Fruit fly (Drosophila melanogaster) whole organism, embryonic: ENCODE data around the gene CG4733.

Experiments
- Ada2b ChIP-seq: fragments of 200-800 bp; sonication (Bioruptor generic); IDR thresholded peaks from 2 replicates; pipeline ENCODE4 v1.3.6; 2022; ENCODE audit warnings: missing biosample characterization, missing genetic modification characterization
- Antp ChIP-seq: fragments of 200-800 bp; sonication (Bioruptor generic); optimal IDR thresholded peaks from 3 replicates; lab custom pipeline; 2016; ENCODE audit warnings: missing biosample characterization, missing genetic modification characterization
- CG10274 ChIP-seq: fragments of 200-800 bp; sonication (Bioruptor generic); optimal IDR thresholded peaks from 3 replicates; lab custom pipeline; 2017; ENCODE audit warnings: missing biosample characterization, mild to moderate bottlenecking, missing genetic modification characterization
- CG11093 ChIP-seq: fragments of 200-800 bp; sonication (Bioruptor generic); IDR thresholded peaks from 3 replicates; pipeline ENCODE4 v1.3.6; 2022; ENCODE audit warnings: missing biosample characterization, missing genetic modification characterization
- CG13296 ChIP-seq: fragments of 200-800 bp; sonication (Bioruptor generic); optimal IDR thresholded peaks from 3 replicates; lab custom pipeline; 2018; ENCODE audit warnings: missing biosample characterization, mild to moderate bottlenecking, missing genetic modification characterization
- CG13894 ChIP-seq: fragments of 200-800 bp; sonication (Bioruptor generic); optimal IDR thresholded peaks from 3 replicates; lab custom pipeline; 2018; ENCODE audit warnings: missing biosample characterization, mild to moderate bottlenecking, missing genetic modification characterization, moderate library complexity
- CG15011 ChIP-seq: fragments of 200-800 bp; sonication (Bioruptor generic); optimal IDR thresholded peaks from 3 replicates; lab custom pipeline; 2018; ENCODE audit warnings: missing biosample characterization, mild to moderate bottlenecking, missing genetic modification characterization
- CG18764 ChIP-seq: fragments of 200-800 bp; sonication (Bioruptor generic); optimal IDR thresholded peaks from 3 replicates; lab custom pipeline; 2016; ENCODE audit warnings: missing biosample characterization, missing genetic modification characterization
- CG3407 ChIP-seq: fragments of 200-800 bp; sonication (Bioruptor generic); optimal IDR thresholded peaks from 2 replicates; lab custom pipeline; 2018; ENCODE audit warnings: missing biosample characterization, mild to moderate bottlenecking, missing genetic modification characterization
- CG8281 ChIP-seq: fragments of 200-800 bp; sonication (Bioruptor generic); optimal IDR thresholded peaks from 2 replicates; lab custom pipeline; 2018; ENCODE audit warnings: missing biosample characterization, mild to moderate bottlenecking, missing genetic modification characterization, moderate library complexity
- CG8765 ChIP-seq: fragments of 200-800 bp; sonication (Bioruptor generic); IDR thresholded peaks from 2 replicates; pipeline ENCODE4 v1.3.6; 2022; ENCODE audit warnings: missing biosample characterization, missing genetic modification characterization
- CHES-1-like ChIP-seq: fragments of 200-800 bp; sonication (Bioruptor generic); optimal IDR thresholded peaks from 2 replicates; lab custom pipeline; 2016; ENCODE audit warnings: missing biosample characterization, missing genetic modification characterization
- CkIIα-i1 ChIP-seq: fragments of 200-800 bp; sonication (Bioruptor generic); IDR thresholded peaks from 2 replicates; pipeline ENCODE4 v1.3.6; 2022; ENCODE audit warnings: missing biosample characterization, missing genetic modification characterization
- D ChIP-seq, 2 experiments: fragments of 200-800 bp in 1 of 2; fragments of >200 bp in 1 of 2; sonication (Bioruptor generic) in 1 of 2; optimal IDR thresholded peaks; 2 replicates in 1 of 2; 3 replicates in 1 of 2; lab custom pipeline; 2017; ENCODE audit warnings: mild to moderate bottlenecking in 1 of 2, missing biosample characterization in 1 of 2, missing genetic modification characterization in 1 of 2, missing genetic modification reagents in 1 of 2
- Doc2 ChIP-seq: fragments of 200-800 bp; sonication (Bioruptor generic); IDR thresholded peaks from 2 replicates; pipeline ENCODE4 v1.3.6; 2022; ENCODE audit warnings: missing biosample characterization, missing genetic modification characterization
- Jarid2 ChIP-seq: fragments of 200-800 bp; sonication (Bioruptor generic); optimal IDR thresholded peaks from 3 replicates; lab custom pipeline; 2017; ENCODE audit warnings: mild to moderate bottlenecking, missing biosample characterization, missing genetic modification reagents, missing genetic modification characterization
- Kr ChIP-seq: fragments of 200-800 bp; sonication (Bioruptor generic); optimal IDR thresholded peaks from 2 replicates; lab custom pipeline; 2017; ENCODE audit warnings: missing biosample characterization, mild to moderate bottlenecking, missing genetic modification characterization
- Nf-YC ChIP-seq: fragments of 200-800 bp; optimal IDR thresholded peaks from 3 replicates; lab custom pipeline; 2019; ENCODE audit warnings: missing biosample characterization, mild to moderate bottlenecking, missing genetic modification characterization, moderate library complexity
- Oli ChIP-seq: fragments of 200-800 bp; sonication (Bioruptor generic); optimal IDR thresholded peaks from 2 replicates; lab custom pipeline; 2018; ENCODE audit warnings: missing biosample characterization, mild to moderate bottlenecking, missing genetic modification characterization, moderate library complexity
- cad ChIP-seq: fragments of >200 bp; optimal IDR thresholded peaks from 2 replicates; lab custom pipeline; 2017; ENCODE audit warnings: missing biosample characterization, missing genetic modification characterization
- cas ChIP-seq: fragments of 200-800 bp; sonication (Bioruptor generic); IDR thresholded peaks from 2 replicates; pipeline ENCODE4 v1.3.6; 2022; ENCODE audit warnings: missing biosample characterization, missing genetic modification characterization
- croc ChIP-seq: fragments of 200-800 bp; sonication (Bioruptor generic); conservative IDR thresholded peaks from 3 replicates; pipeline ENCODE4 v1.3.6; 2022; ENCODE audit warnings: missing biosample characterization, missing genetic modification characterization
- da ChIP-seq: fragments of 200-800 bp; sonication (Bioruptor generic); optimal IDR thresholded peaks from 2 replicates; lab custom pipeline; 2016; ENCODE audit warnings: missing biosample characterization, missing genetic modification characterization
- ewg ChIP-seq: fragments of 200-800 bp; sonication (Bioruptor generic); optimal IDR thresholded peaks from 3 replicates; lab custom pipeline; 2017; ENCODE audit warnings: mild to moderate bottlenecking, missing biosample characterization, missing genetic modification reagents, missing genetic modification characterization
- fru ChIP-seq: fragments of >200 bp; optimal IDR thresholded peaks from 2 replicates; lab custom pipeline; 2017
- gcm2 ChIP-seq: fragments of 200-800 bp; sonication (Bioruptor generic); optimal IDR thresholded peaks from 2 replicates; lab custom pipeline; 2016; ENCODE audit warnings: missing biosample characterization, missing genetic modification characterization
- grau ChIP-seq: fragments of 200-800 bp; optimal IDR thresholded peaks from 3 replicates; lab custom pipeline; 2019; ENCODE audit warnings: missing biosample characterization, mild to moderate bottlenecking, missing genetic modification characterization, moderate library complexity
- insv ChIP-seq, 2 experiments: fragments of 200-800 bp; sonication (Bioruptor generic); optimal IDR thresholded peaks; 3 replicates each; lab custom pipeline; 2016 to 2018; ENCODE audit warnings: missing biosample characterization in 2 of 2, missing genetic modification characterization in 2 of 2
- kni ChIP-seq: fragments of 200-800 bp; sonication (Bioruptor generic); optimal IDR thresholded peaks from 3 replicates; lab custom pipeline; 2017; ENCODE audit warnings: mild to moderate bottlenecking, missing biosample characterization, missing genetic modification reagents, missing genetic modification characterization
- lab ChIP-seq: fragments of 200-800 bp; sonication (Bioruptor generic); optimal IDR thresholded peaks from 3 replicates; lab custom pipeline; 2017; ENCODE audit warnings: missing biosample characterization, missing genetic modification characterization, mild to moderate bottlenecking, moderate library complexity, missing genetic modification reagents
- maf-S ChIP-seq: fragments of 200-800 bp; sonication (Bioruptor generic); optimal IDR thresholded peaks from 2 replicates; lab custom pipeline; 2016; ENCODE audit warnings: missing biosample characterization, missing genetic modification characterization
- nerfin-1 ChIP-seq: fragments of 200-800 bp; sonication (Bioruptor generic); optimal IDR thresholded peaks from 3 replicates; lab custom pipeline; 2019; ENCODE audit warnings: missing biosample characterization, mild to moderate bottlenecking, missing genetic modification characterization, moderate library complexity
- pros ChIP-seq: fragments of 200-800 bp; sonication (Bioruptor generic); optimal IDR thresholded peaks from 3 replicates; lab custom pipeline; 2019; ENCODE audit warnings: missing biosample characterization, mild to moderate bottlenecking, missing genetic modification characterization, moderate library complexity
- sens ChIP-seq: fragments of 200-800 bp; sonication (Bioruptor generic); peaks from one replicate; lab custom pipeline; 2016; ENCODE audit warnings: missing biosample characterization, missing genetic modification characterization
- seq ChIP-seq: fragments of 200-800 bp; sonication (Bioruptor generic); IDR thresholded peaks from 2 replicates; pipeline ENCODE4 v1.3.6; 2022; ENCODE audit warnings: missing biosample characterization, missing genetic modification characterization
- tll ChIP-seq, 2 experiments: fragments of 200-800 bp in 1 of 2; fragments of >200 bp in 1 of 2; sonication (Bioruptor generic) in 1 of 2; optimal IDR thresholded peaks; 2 replicates each; lab custom pipeline; 2017 to 2019; ENCODE audit warnings: missing biosample characterization in 2 of 2, missing genetic modification characterization in 2 of 2, mild to moderate bottlenecking in 1 of 2, moderate library complexity in 1 of 2
- twi ChIP-seq: fragments of 200-800 bp; optimal IDR thresholded peaks from 2 replicates; lab custom pipeline; 2019; ENCODE audit warnings: missing biosample characterization, mild to moderate bottlenecking, missing genetic modification characterization, moderate library complexity
- wor ChIP-seq: fragments of 200-800 bp; sonication (Bioruptor generic); IDR thresholded peaks from 2 replicates; pipeline ENCODE4 v1.3.6; 2022; ENCODE audit warnings: missing biosample characterization, missing genetic modification characterization
- zen ChIP-seq: fragments of 200-800 bp; sonication (Bioruptor generic); optimal IDR thresholded peaks from 3 replicates; lab custom pipeline; 2018; ENCODE audit warnings: missing biosample characterization, mild to moderate bottlenecking, missing genetic modification characterization, moderate library complexity

Gene CG4733

DNA sequence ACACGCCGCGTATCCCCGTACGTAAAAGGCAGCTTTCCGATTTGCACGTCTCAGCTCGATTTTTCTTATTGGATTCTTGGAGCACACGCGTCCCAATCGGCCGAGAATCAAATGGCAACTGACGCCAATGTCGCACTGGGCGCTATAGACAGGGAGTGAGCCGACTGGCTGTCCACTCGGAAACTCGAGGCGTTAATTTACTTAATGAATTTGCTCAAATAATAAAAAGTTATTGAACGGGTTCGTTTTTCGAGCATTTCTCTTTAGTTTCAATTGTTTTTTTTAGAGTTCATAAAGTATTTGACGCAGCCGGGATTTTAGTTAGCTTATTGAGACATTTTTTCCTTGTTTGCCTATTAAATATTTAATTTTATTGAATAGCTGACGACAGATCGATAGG lies 34.8 kb downstream of the CG4733 start, which contains the start of gene CG4462:
Gene CG4462, minus strand, starts transcription at position 101 of the 400 bp plus-strand sequence.
- TF ChIP-seq gcm2 (GFP tag; lab: Kevin White, UChicago): no peak
- peak in 1 of 2 experiments; percentile 20 for TF ChIP-seq insv (GFP tag; optimal IDR thresholded peaks at IDR 0.05; lab: Kevin White, UChicago)
- no peak for TF ChIP-seq CG10274 (GFP tag; lab: Kevin White, UChicago)
- TF ChIP-seq Oli (tag; lab: Kevin White, UChicago): no peak
- TF ChIP-seq, all 482 proteins: peak for 1

DNA sequence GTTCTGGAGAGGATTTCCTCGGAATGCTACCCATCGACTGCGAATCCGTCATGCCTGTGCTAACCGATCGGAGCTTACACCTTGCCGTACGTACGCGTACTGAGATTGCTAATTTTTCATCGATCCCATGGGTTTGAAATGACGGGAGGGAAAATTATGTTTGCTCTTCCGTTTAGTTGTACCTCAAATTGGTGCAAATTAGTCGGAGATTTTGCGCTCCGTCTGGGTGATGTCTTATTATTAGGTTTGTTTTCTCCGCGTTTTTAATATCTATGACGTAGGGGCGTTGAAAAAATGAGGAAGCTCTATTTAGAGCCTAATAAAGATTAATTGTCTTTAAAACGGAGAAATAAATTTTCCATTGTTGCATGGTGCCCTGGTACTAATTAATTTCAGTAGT lies 38.1 kb downstream of the CG4733 start, which contains the start of gene CG4459:
Gene CG4459, minus strand, starts transcription at position 101 of the 400 bp plus-strand sequence.
- TF ChIP-seq CkIIα-i1 (no peak), CG13296 (GFP tag; lab: Kevin White, UChicago) (no peak), seq (GFP tag; lab: Robert Waterston, UW) (no peak), grau (no peak), sens (GFP tag; lab: Kevin White, UChicago) (no peak), wor (GFP tag; lab: Robert Waterston, UW) (no peak), CG8281 (tag; lab: Kevin White, UChicago) (no peak), fru (lab: Kevin White, UChicago) (no peak), da (GFP tag; lab: Kevin White, UChicago) (no peak), Doc2 (GFP tag; lab: Robert Waterston, UW) (no peak), Ada2b (GFP tag; lab: Robert Waterston, UW) (no peak), cas (no peak), CG8765 (GFP tag; lab: Robert Waterston, UW) (no peak), Antp (no peak), CG18764 (GFP tag; lab: Kevin White, UChicago) (no peak), Nf-YC (tag; lab: Kevin White, UChicago) (no peak)

DNA sequence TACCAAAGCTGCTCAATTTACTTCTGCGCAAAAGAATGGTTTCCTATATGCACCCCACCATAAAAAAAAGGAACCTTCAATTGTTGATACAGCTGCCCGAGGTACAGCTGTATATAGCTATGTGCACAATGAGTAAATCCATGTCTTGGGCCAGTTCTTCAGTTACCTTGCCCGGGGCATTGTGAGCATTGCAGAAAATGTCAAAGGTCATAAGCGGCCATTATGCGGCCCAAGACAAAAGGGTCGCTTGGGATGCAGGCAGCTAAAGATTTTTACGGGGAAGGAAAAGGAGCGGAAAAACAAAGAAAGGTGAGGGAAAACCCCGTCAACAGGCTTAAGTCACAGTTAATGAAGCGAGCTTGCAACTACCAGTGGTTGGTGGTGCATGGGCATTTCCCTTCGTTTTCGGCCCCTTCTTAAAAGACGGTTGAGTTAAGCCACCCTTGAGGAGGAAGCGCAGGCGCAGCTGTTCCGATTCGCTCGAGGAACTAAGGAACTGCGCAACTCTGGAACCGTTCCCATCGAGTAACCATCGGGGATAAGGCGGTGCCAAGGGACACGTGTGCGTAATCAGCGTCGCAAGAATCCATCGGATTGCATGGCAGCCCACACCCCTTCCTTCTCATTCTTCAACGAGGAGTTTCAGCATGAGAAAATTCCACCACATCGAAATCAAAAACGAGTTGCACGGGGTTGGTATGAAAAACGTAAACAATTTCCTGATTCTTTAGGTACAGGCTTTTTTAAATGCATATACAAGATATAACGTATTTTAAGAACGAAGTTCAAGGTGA lies 40.6 kb downstream of the CG4733 start:
- TF ChIP-seq CHES-1-like (GFP tag; lab: Kevin White, UChicago) (no peak), kni (GFP tag; lab: Kevin White, UChicago) (peak; percentile 44), CG3407 (GFP tag; lab: Kevin White, UChicago) (no peak), lab (no peak), Kr (peak; percentile 50), croc (no peak), CG15011 (no peak), pros (GFP tag; lab: Kevin White, UChicago) (peak; percentile 98), cad (GFP tag; lab: Kevin White, UChicago) (peak; percentile 59), twi (peak; percentile 40), zen (tag; lab: Kevin White, UChicago) (peak; percentile 86), Jarid2 (GFP tag; lab: Kevin White, UChicago) (no peak), nerfin-1 (tag; lab: Kevin White, UChicago) (peak; percentile 92), CG13894 (tag; lab: Kevin White, UChicago) (no peak), CG11093 (0 out of 3 replicates have a peak, but pooled peaks have one; percentile 29), ewg (GFP tag; lab: Kevin White, UChicago) (peak; percentile 35), tll (GFP tag; optimal IDR thresholded peaks at IDR 0.05; lab: Kevin White, UChicago) (peak in 1 of 2 experiments; percentile 95), D (optimal IDR thresholded peaks at IDR 0.05; lab: Kevin White, UChicago) (peak; percentile 78), D (GFP tag; optimal IDR thresholded peaks at IDR 0.05; lab: Kevin White, UChicago) (peak; percentile 8), maf-S (no peak)
